Worm (Caenorhabditis elegans): Measurements from ENCODE around the gene F56D5.9.

The F56D5.9 gene

ce11 chrIV:9443940-9444339 lies 21.6 kb upstream of the F56D5.9 start, which contains the start of gene F38E11.9:
Gene F38E11.9, minus strand, starts transcription at chrIV:9444040.
- TF ChIP-seq fkh-2 (tag; optimal IDR thresholded peaks at IDR 0.05): no peak
- no peak for TF ChIP-seq nhr-67 (tag; optimal IDR thresholded peaks at IDR 0.05)
- TF ChIP-seq ama-1 (optimal IDR thresholded peaks at IDR 0.05): no peak
- TF ChIP-seq lin-15B (tag; optimal IDR thresholded peaks at IDR 0.05): no peak
- no peak for TF ChIP-seq fkh-10 (GFP tag; optimal IDR thresholded peaks at IDR 0.05)
- no peak for TF ChIP-seq R02D3.7 (tag; optimal IDR thresholded peaks at IDR 0.05)
- TF ChIP-seq nfya-1 (tag; optimal IDR thresholded peaks at IDR 0.05; ENCODE audit: insufficient read depth): no peak
- TF ChIP-seq pha-4 (tag; optimal IDR thresholded peaks at IDR 0.05): no peak
- TF ChIP-seq egl-5 (tag; optimal IDR thresholded peaks at IDR 0.05): no peak
- TF ChIP-seq ceh-28 (tag; optimal IDR thresholded peaks at IDR 0.05): no peak
- TF ChIP-seq ztf-4 (tag; optimal IDR thresholded peaks at IDR 0.05): no peak
- TF ChIP-seq hmg-11 (tag; optimal IDR thresholded peaks at IDR 0.05): no peak
- no peak for TF ChIP-seq sea-2 (GFP tag; optimal IDR thresholded peaks at IDR 0.05)
- TF ChIP-seq ceh-16 (tag; optimal IDR thresholded peaks at IDR 0.05): no peak

- TF ChIP-seq nhr-11 (tag; optimal IDR thresholded peaks at IDR 0.05): no peak
- no peak for TF ChIP-seq unc-62 (GFP tag; optimal IDR thresholded peaks at IDR 0.05)
- TF ChIP-seq elt-1 (tag; optimal IDR thresholded peaks at IDR 0.05): peak; percentile 71
- no peak for TF ChIP-seq hmg-11 (tag; optimal IDR thresholded peaks at IDR 0.05)
- TF ChIP-seq nhr-25 (tag; optimal IDR thresholded peaks at IDR 0.05): peak; percentile 88
- TF ChIP-seq nhr-43 (tag; optimal IDR thresholded peaks at IDR 0.05; ENCODE audit: poor library complexity, severe bottlenecking): peak; percentile 53
- TF ChIP-seq sea-2 (GFP tag; optimal IDR thresholded peaks at IDR 0.05): no peak
- TF ChIP-seq tbx-2 (tag; optimal IDR thresholded peaks at IDR 0.05): peak; percentile 9
- TF ChIP-seq ceh-16 (tag; optimal IDR thresholded peaks at IDR 0.05): no peak
- no peak for TF ChIP-seq unc-39 (tag; optimal IDR thresholded peaks at IDR 0.05)
- TF ChIP-seq ama-1 (optimal IDR thresholded peaks at IDR 0.05): no peak
- TF ChIP-seq lin-39 (tag; optimal IDR thresholded peaks at IDR 0.05): no peak
- TF ChIP-seq eor-1 (tag; optimal IDR thresholded peaks at IDR 0.05): no peak
- TF ChIP-seq elt-2 (tag; optimal IDR thresholded peaks at IDR 0.05): peak; percentile 97
- TF ChIP-seq nhr-28 (tag; optimal IDR thresholded peaks at IDR 0.05): no peak
- peak; percentile 88 for TF ChIP-seq nhr-23 (tag; optimal IDR thresholded peaks at IDR 0.05)
- no peak for TF ChIP-seq daf-12 (tag; optimal IDR thresholded peaks at IDR 0.05)
- peak; percentile 86 for TF ChIP-seq skn-1 (tag; optimal IDR thresholded peaks at IDR 0.05)
- TF ChIP-seq mml-1 (tag; optimal IDR thresholded peaks at IDR 0.05): no peak
- TF ChIP-seq elt-3 (tag; optimal IDR thresholded peaks at IDR 0.05): peak in 2 of 3 experiments; percentile 22 to 50
- no peak for TF ChIP-seq ztf-11 (tag; optimal IDR thresholded peaks at IDR 0.05)
- TF ChIP-seq lsy-12 (tag; optimal IDR thresholded peaks at IDR 0.05): peak; percentile 67
- peak; percentile 35 for TF ChIP-seq mdl-1 (tag; optimal IDR thresholded peaks at IDR 0.05)
- no peak for TF ChIP-seq nhr-12 (tag; optimal IDR thresholded peaks at IDR 0.05)
- no peak for TF ChIP-seq R02D3.7 (tag; optimal IDR thresholded peaks at IDR 0.05)
- TF ChIP-seq nhr-237 (tag; optimal IDR thresholded peaks at IDR 0.05): no peak
- TF ChIP-seq ZK546.5 (tag; optimal IDR thresholded peaks at IDR 0.05): no peak
- TF ChIP-seq lin-15B (tag; optimal IDR thresholded peaks at IDR 0.05): no peak
- no peak for TF ChIP-seq egl-5 (tag; optimal IDR thresholded peaks at IDR 0.05)
- peak; percentile 96 for TF ChIP-seq pqm-1 (tag; optimal IDR thresholded peaks at IDR 0.05)
- peak; percentile 99 for TF ChIP-seq pha-4 (tag; optimal IDR thresholded peaks at IDR 0.05)
- peak; percentile 58 for TF ChIP-seq fos-1 (tag; optimal IDR thresholded peaks at IDR 0.05)
- TF ChIP-seq nhr-76 (tag; optimal IDR thresholded peaks at IDR 0.05): no peak
- TF ChIP-seq snpc-4 (tag; optimal IDR thresholded peaks at IDR 0.05): peak; percentile 13
- no peak for TF ChIP-seq egl-27 (tag; optimal IDR thresholded peaks at IDR 0.05)
- TF ChIP-seq jun-1 (tag; optimal IDR thresholded peaks at IDR 0.05): peak; percentile 64
- TF ChIP-seq nhr-67 (tag; optimal IDR thresholded peaks at IDR 0.05): no peak
- TF ChIP-seq zag-1 (tag; optimal IDR thresholded peaks at IDR 0.05): no peak
- TF ChIP-seq fkh-2 (tag; optimal IDR thresholded peaks at IDR 0.05): no peak
- TF ChIP-seq ceh-9 (tag; optimal IDR thresholded peaks at IDR 0.05): no peak
- no peak for TF ChIP-seq aly-2 (tag; optimal IDR thresholded peaks at IDR 0.05)
- TF ChIP-seq ceh-82 (tag; optimal IDR thresholded peaks at IDR 0.05): no peak
- TF ChIP-seq ceh-28 (tag; optimal IDR thresholded peaks at IDR 0.05): no peak
- TF ChIP-seq fkh-10 (GFP tag; optimal IDR thresholded peaks at IDR 0.05): no peak
- TF ChIP-seq nhr-77 (tag; optimal IDR thresholded peaks at IDR 0.05): no peak
- peak; percentile 23 for TF ChIP-seq nfya-1 (tag; optimal IDR thresholded peaks at IDR 0.05; ENCODE audit: insufficient read depth)
- peak; percentile 30 for TF ChIP-seq ztf-4 (tag; optimal IDR thresholded peaks at IDR 0.05)
These were observed 19.8 kb upstream of the F56D5.9 start for ce11 chrIV:9442106-9442532.

Data from whole organism, L3 larva.